Worm (Caenorhabditis elegans) whole organism, L4/young adult: ENCODE data around the gene glb-12.

ENCODE experiments used
- W03F9.2 ChIP-seq: fragments of 150-350 bp; optimal IDR thresholded peaks from 2 replicates; lab custom pipeline; 2014; ENCODE audit warnings: missing biosample characterization, missing genetic modification characterization
- dao-5 ChIP-seq: sonication (generic microtip); optimal IDR thresholded peaks from 2 replicates; lab custom pipeline; 2016; ENCODE audit warnings: missing genotype, missing genetic modification characterization, moderate library complexity, missing compliant biosample characterization
- him-1 ChIP-seq: sonication (generic microtip); optimal IDR thresholded peaks from 2 replicates; lab custom pipeline; 2016; ENCODE audit warnings: missing genotype, missing genetic modification reagents, missing genetic modification characterization, missing compliant biosample characterization

glb-12 gene

DNA sequence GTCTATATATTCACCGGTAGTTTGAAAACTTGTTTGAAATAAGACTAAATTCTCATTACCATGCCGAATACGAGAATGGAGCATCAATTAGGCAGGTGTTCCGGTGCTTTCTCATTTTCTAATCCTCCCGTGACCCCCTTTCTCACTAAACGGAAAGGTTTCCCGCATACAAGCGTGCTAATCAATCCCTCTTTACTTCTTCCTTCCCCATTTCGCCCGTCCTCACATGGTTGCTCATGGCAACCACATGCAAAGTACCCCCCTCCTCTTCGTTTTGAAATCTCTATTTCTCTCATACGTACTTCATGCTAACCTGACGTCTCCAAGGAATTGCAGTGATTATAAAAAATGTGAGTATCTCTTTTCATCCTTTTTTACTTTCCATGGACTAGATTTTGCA, 11.5 kb downstream of the glb-12 start, which contains the start of gene mks-5:
Gene mks-5 (plus strand): TSS at position 301 of the 400 bp plus-strand sequence.
- TF ChIP-seq him-1 (tag; lab: Kevin White, UChicago): no peak
- TF ChIP-seq W03F9.2 (tag; lab: Kevin White, UChicago): no peak
- no peak for TF ChIP-seq dao-5

DNA sequence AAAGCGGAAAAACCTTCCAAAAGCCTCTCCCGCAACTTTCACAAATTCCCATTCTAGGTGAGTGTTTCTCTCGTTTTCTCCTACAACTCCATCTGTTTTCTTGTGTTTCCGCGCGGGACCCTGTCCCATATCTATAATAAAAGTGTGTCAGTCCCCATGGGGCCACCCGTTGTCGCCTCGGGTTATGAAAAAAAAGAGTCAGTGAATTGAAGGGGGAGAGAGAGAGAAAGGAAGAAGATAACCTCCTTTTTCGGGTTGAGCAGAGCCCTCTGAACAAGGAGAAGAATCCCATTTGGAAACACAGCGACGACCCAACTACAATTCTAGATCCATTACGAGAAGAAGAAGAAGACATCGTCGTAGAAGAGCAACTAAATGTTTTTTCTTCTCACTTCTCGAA, 14.3 kb downstream of the glb-12 start, which contains the start of gene C09G5.13:
Gene C09G5.13 (plus strand): TSS at position 301 of the 400 bp plus-strand sequence.
- no peak for TF ChIP-seq W03F9.2 (tag; lab: Kevin White, UChicago)
- TF ChIP-seq dao-5: no peak
- no peak for TF ChIP-seq him-1 (tag; lab: Kevin White, UChicago)

ce11 chrII:10714262-10714933, 17.1 kb downstream of the glb-12 start, which contains the start of the genes dph-2 and C09G5.7:
Gene dph-2 (minus strand): TSS chrII:10714297.
Gene C09G5.7 (plus strand): TSS chrII:10714883.
- TF ChIP-seq W03F9.2 (tag; lab: Kevin White, UChicago): no peak
- TF ChIP-seq him-1 (tag; lab: Kevin White, UChicago): no peak
- TF ChIP-seq dao-5: no peak

DNA sequence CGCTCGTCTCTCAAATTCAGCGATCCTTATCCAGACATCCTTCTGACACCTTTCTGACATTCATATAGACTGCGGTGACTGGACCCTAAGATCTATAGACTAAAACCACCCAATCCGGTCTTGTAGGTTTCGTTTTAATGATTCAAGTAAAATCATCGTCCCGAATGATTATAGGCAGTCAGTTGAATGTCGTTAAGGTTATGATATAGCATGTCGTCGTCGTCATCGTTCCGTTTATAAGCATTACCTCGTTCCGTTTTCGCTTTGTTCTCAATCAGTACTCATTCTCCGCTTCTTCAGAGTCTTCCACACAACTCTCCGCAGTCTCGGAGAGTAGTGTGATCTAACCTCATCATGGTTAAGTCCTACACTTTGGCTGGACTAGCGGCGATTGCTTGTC, 22.8 kb downstream of the glb-12 start, which contains the start of gene bli-1:
Gene bli-1 (plus strand): TSS at position 301 of the 400 bp plus-strand sequence.
- no peak for TF ChIP-seq dao-5
- no peak for TF ChIP-seq W03F9.2 (tag; lab: Kevin White, UChicago)
- no peak for TF ChIP-seq him-1 (tag; lab: Kevin White, UChicago)

- TF ChIP-seq W03F9.2 (tag; lab: Kevin White, UChicago) (no peak), dao-5 (peak; percentile 6)
These were observed 23.9 kb downstream of the glb-12 start for ce11 chrII:10707439-10708096.

DNA sequence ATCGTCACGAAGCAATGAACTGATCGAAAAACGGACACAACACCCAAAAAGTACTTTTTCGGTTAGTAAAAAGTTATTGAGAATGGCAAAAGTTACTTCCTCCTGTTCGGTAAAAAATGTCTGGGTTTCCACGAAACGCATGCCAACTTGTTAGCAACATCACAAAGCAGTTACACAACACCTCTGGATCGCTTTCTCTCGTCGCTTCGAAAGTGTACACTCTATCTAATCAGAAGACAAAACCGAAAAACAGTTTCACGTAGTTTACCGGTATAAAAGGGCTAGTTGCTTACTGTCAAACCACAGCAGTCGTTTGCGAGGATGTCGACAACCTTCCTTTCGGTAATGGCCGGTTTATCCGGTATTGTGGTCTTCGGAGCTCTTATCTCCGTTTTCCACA, 24.6 kb downstream of the glb-12 start, which contains the start of gene col-80:
Gene col-80 (plus strand): TSS at position 301 of the 400 bp plus-strand sequence.
- TF ChIP-seq W03F9.2 (tag; lab: Kevin White, UChicago) (no peak), dao-5 (no peak), him-1 (tag; lab: Kevin White, UChicago) (no peak)

ce11 chrII:10706038-10706437, 25.4 kb downstream of the glb-12 start:
- no peak for TF ChIP-seq W03F9.2 (tag; lab: Kevin White, UChicago)
- TF ChIP-seq dao-5: no peak
- TF ChIP-seq him-1 (tag; lab: Kevin White, UChicago): no peak

ce11 chrII:10705347-10705996, 26.0 kb downstream of the glb-12 start:
- no peak for TF ChIP-seq dao-5
- TF ChIP-seq W03F9.2 (tag; lab: Kevin White, UChicago): no peak
- no peak for TF ChIP-seq him-1 (tag; lab: Kevin White, UChicago)

- TF ChIP-seq him-1 (tag; lab: Kevin White, UChicago): no peak
- no peak for TF ChIP-seq dao-5
- TF ChIP-seq W03F9.2 (tag; lab: Kevin White, UChicago): no peak
These were observed 26.8 kb downstream of the glb-12 start, which contains the start of gene col-39 for ce11 chrII:10704575-10705170. Gene col-39 (plus strand): TSS chrII:10704916.

- no peak for TF ChIP-seq him-1 (tag; lab: Kevin White, UChicago)
- TF ChIP-seq dao-5: no peak
- TF ChIP-seq W03F9.2 (tag; lab: Kevin White, UChicago): no peak
These were observed 27.7 kb downstream of the glb-12 start, which contains the start of gene col-79 for ce11 chrII:10703594-10704384. Gene col-79 (plus strand): TSS chrII:10703613.

DNA sequence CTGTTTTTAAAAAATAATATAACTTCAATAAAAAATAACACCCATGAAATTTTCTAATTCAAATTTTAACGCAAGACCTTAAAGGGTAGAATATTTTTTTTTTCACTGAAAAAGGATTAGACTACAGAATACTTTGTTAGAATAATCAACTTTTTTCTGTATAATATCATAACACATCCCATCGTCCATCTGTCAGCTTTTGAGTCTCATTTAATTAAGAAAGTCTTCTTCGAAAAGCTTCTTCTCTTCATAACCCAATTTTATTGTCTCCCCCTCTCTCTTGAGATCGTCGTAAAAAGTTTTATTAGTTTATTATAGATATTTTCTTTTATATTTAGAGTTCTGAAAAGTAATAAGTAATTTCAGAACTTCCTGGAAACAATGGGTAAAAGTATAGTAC, 35.4 kb downstream of the glb-12 start:
- TF ChIP-seq dao-5 (no peak), him-1 (tag; lab: Kevin White, UChicago) (no peak), W03F9.2 (tag; lab: Kevin White, UChicago) (no peak)

DNA sequence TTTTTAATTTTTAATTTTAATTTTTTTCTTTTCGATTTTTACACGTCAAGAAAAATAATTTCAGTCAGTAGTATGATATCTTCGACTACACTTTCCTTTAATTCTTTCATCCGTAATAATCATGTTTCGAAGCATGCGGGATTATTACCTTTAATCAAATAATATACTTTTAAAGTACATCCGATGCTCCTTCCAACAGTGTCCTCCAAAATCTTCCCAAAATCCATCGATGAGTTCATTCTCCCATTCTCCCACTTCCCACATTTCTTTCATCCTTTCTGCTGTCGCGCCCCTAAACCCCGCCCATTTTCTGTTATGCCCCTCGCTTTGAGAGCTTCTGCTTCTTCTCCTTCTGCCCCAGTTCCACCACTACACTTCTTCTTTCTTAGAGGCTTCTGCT, 36.7 kb downstream of the glb-12 start, which contains the start of gene lgc-57:
Gene lgc-57 (plus strand): TSS at position 301 of the 400 bp plus-strand sequence.
- TF ChIP-seq him-1 (tag; lab: Kevin White, UChicago): no peak
- no peak for TF ChIP-seq W03F9.2 (tag; lab: Kevin White, UChicago)
- TF ChIP-seq dao-5: no peak
